Worm (Caenorhabditis elegans): ENCODE results near the gene C06E4.2.

- TF ChIP-seq ceh-22 (tag; optimal IDR thresholded peaks at IDR 0.05) (no peak), nhr-11 (tag; optimal IDR thresholded peaks at IDR 0.05) (no peak), T23F11.4 (GFP tag; optimal IDR thresholded peaks at IDR 0.05) (no peak), tbx-7 (tag; optimal IDR thresholded peaks at IDR 0.05) (no peak), fkh-10 (GFP tag; optimal IDR thresholded peaks at IDR 0.05) (no peak), pax-1 (tag; optimal IDR thresholded peaks at IDR 0.05) (no peak), K02D7.2 (tag; optimal IDR thresholded peaks at IDR 0.05) (no peak), unc-42 (tag; optimal IDR thresholded peaks at IDR 0.05) (no peak), unc-86 (tag; optimal IDR thresholded peaks at IDR 0.05) (no peak), sox-2 (GFP tag; IDR thresholded peaks at IDR 0.05) (no peak)
Measured at ce11 chrIV:7242220-7242789, 34.5 kb upstream of the C06E4.2 start, which contains the start of gene gstk-2.
